Fruit fly (Drosophila melanogaster): Measurements from ENCODE around the gene Saf-B.

dm6 chr3R:24845952-24846848, 28.9 kb downstream of the Saf-B start:
- no peak for TF ChIP-seq CG43689 (GFP tag; IDR thresholded peaks at IDR 0.05)
- no peak for TF ChIP-seq gsb-n (tag; optimal IDR thresholded peaks at IDR 0.05)
- no peak for TF ChIP-seq onecut (GFP tag; IDR thresholded peaks at IDR 0.05)
- no peak for TF ChIP-seq CoRest (tag; optimal IDR thresholded peaks at IDR 0.05)
- TF ChIP-seq CG1024 (GFP tag; IDR thresholded peaks at IDR 0.05), result no peak
- no peak for TF ChIP-seq ind (GFP tag; optimal IDR thresholded peaks at IDR 0.05)
- no peak for TF ChIP-seq slou (GFP tag; optimal IDR thresholded peaks at IDR 0.05)

Measured in whole organism, embryonic.